Comparison of ENCODE assay signal across 1 fruit fly cellular context in genomic region chr2L:7039342-7039684, dm6.
TF ChIP-seq lines count a peak whose summit lies in the region.

No protein-coding gene starts in this region.

TF ChIP-seq in whole organism, embryonic, 481 proteins besides CTCF, POLR2A, EP300 and RAD21 (continued from another document and continues in another):
- no peak for TF ChIP-seq Dad (GFP tag; optimal IDR thresholded peaks at IDR 0.05; lab: Kevin White, UChicago)
- TF ChIP-seq CG16779 (GFP tag; IDR thresholded peaks at IDR 0.05; lab: Robert Waterston, UW) = no peak
- TF ChIP-seq knrl (GFP tag; IDR thresholded peaks at IDR 0.05; lab: Robert Waterston, UW; ENCODE audit: partially characterized antibody) = no peak
- peak; percentile 61 for TF ChIP-seq slbo (GFP tag; IDR thresholded peaks at IDR 0.05; lab: Robert Waterston, UW)
- TF ChIP-seq CG43689 (GFP tag; IDR thresholded peaks at IDR 0.05; lab: Robert Waterston, UW) = no peak
- peak; percentile 40 for TF ChIP-seq D19A (tag; optimal IDR thresholded peaks at IDR 0.05; lab: Kevin White, UChicago)
- TF ChIP-seq chif (GFP tag; optimal IDR thresholded peaks at IDR 0.05; lab: Kevin White, UChicago) = peak; percentile 56 to 64
- peak; percentile 79 for TF ChIP-seq tio (GFP tag; optimal IDR thresholded peaks at IDR 0.05; lab: Kevin White, UChicago)
- no peak for TF ChIP-seq abd-A (tag; optimal IDR thresholded peaks at IDR 0.05; lab: Kevin White, UChicago)
- peak; percentile 45 for TF ChIP-seq CG4820 (GFP tag; optimal IDR thresholded peaks at IDR 0.05; lab: Kevin White, UChicago)
- peak; percentile 44 for TF ChIP-seq CG8924 (tag; optimal IDR thresholded peaks at IDR 0.05; lab: Kevin White, UChicago)
- TF ChIP-seq lov (optimal IDR thresholded peaks at IDR 0.05; lab: Kevin White, UChicago) = no peak
- no peak for TF ChIP-seq lov (GFP tag; IDR thresholded peaks at IDR 0.05; lab: Robert Waterston, UW)
- peak; percentile 55 for TF ChIP-seq slp2 (GFP tag; optimal IDR thresholded peaks at IDR 0.05; lab: Kevin White, UChicago)
- no peak for TF ChIP-seq Elba2 (GFP tag; optimal IDR thresholded peaks at IDR 0.05; lab: Kevin White, UChicago)
- no peak for TF ChIP-seq CG10274 (GFP tag; optimal IDR thresholded peaks at IDR 0.05; lab: Kevin White, UChicago)
- peak; percentile 49 to 76 for TF ChIP-seq dpn (GFP tag; optimal IDR thresholded peaks at IDR 0.05; lab: Kevin White, UChicago)
- peak; percentile 62 for TF ChIP-seq CG8944 (GFP tag; optimal IDR thresholded peaks at IDR 0.05; lab: Kevin White, UChicago)
- no peak for TF ChIP-seq CG15073 (GFP tag; optimal IDR thresholded peaks at IDR 0.05; lab: Kevin White, UChicago)
- TF ChIP-seq CG14050 (GFP tag; IDR thresholded peaks at IDR 0.05; lab: Robert Waterston, UW) = 0 out of 3 replicates have a peak, but pooled peaks have one; percentile 11
- TF ChIP-seq hbn (GFP tag; IDR thresholded peaks at IDR 0.05; lab: Robert Waterston, UW; ENCODE audit: partially characterized antibody) = no peak
- peak; percentile 66 for TF ChIP-seq CG12236 (GFP tag; optimal IDR thresholded peaks at IDR 0.05; lab: Kevin White, UChicago)
- TF ChIP-seq Atf3 (GFP tag; optimal IDR thresholded peaks at IDR 0.05; lab: Kevin White, UChicago) = no peak
- TF ChIP-seq CG1832 (GFP tag; optimal IDR thresholded peaks at IDR 0.05; lab: Kevin White, UChicago) = no peak
- TF ChIP-seq CG18262 (tag; optimal IDR thresholded peaks at IDR 0.05; lab: Kevin White, UChicago) = peak; percentile 54
- TF ChIP-seq vfl (GFP tag; optimal IDR thresholded peaks at IDR 0.05; lab: Kevin White, UChicago) = no peak
- no peak for TF ChIP-seq fru (optimal IDR thresholded peaks at IDR 0.05; lab: Kevin White, UChicago)
- TF ChIP-seq nerfin-2 (GFP tag; IDR thresholded peaks at IDR 0.05; lab: Robert Waterston, UW; ENCODE audit: partially characterized antibody) = no peak
- TF ChIP-seq CG11093 (GFP tag; IDR thresholded peaks at IDR 0.05; lab: Robert Waterston, UW) = no peak
- peak; percentile 79 for TF ChIP-seq CG6689 (GFP tag; IDR thresholded peaks at IDR 0.05; lab: Robert Waterston, UW)
- TF ChIP-seq Stat92E (GFP tag; optimal IDR thresholded peaks at IDR 0.05; lab: Kevin White, UChicago) = no peak
- 0 out of 2 replicates have a peak, but pooled peaks have one; percentile 31 for TF ChIP-seq Awh (GFP tag; IDR thresholded peaks at IDR 0.05; lab: Robert Waterston, UW)
- no peak for TF ChIP-seq chinmo (GFP tag; IDR thresholded peaks at IDR 0.05; lab: Robert Waterston, UW; ENCODE audit: partially characterized antibody)
- TF ChIP-seq insv (GFP tag; optimal IDR thresholded peaks at IDR 0.05; lab: Kevin White, UChicago) = no peak
- TF ChIP-seq Mes4 (GFP tag; optimal IDR thresholded peaks at IDR 0.05; lab: Kevin White, UChicago) = no peak
- TF ChIP-seq ERR (GFP tag; optimal IDR thresholded peaks at IDR 0.05; lab: Kevin White, UChicago) = no peak
- no peak for TF ChIP-seq bbx (GFP tag; IDR thresholded peaks at IDR 0.05; lab: Robert Waterston, UW; ENCODE audit: partially characterized antibody)
- TF ChIP-seq CG9437 (GFP tag; optimal IDR thresholded peaks at IDR 0.05; lab: Kevin White, UChicago) = peak; percentile 41
- peak; percentile 28 for TF ChIP-seq dmrt11E (tag; optimal IDR thresholded peaks at IDR 0.05; lab: Kevin White, UChicago)
- TF ChIP-seq Ets65A (GFP tag; lab: Kevin White, UChicago) = peak; percentile 73
- TF ChIP-seq nom (GFP tag; optimal IDR thresholded peaks at IDR 0.05; lab: Kevin White, UChicago) = no peak
- TF ChIP-seq BEAF-32 (GFP tag; optimal IDR thresholded peaks at IDR 0.05; lab: Kevin White, UChicago) = no peak
- no peak for TF ChIP-seq CG30431 (GFP tag; optimal IDR thresholded peaks at IDR 0.05; lab: Kevin White, UChicago)
- peak; percentile 41 for TF ChIP-seq ewg (GFP tag; optimal IDR thresholded peaks at IDR 0.05; lab: Kevin White, UChicago)
- TF ChIP-seq al (GFP tag; IDR thresholded peaks at IDR 0.05; lab: Robert Waterston, UW) = 0 out of 2 replicates have a peak, but pooled peaks have one; percentile 16
- TF ChIP-seq Side (GFP tag; optimal IDR thresholded peaks at IDR 0.05; lab: Kevin White, UChicago) = peak; percentile 42
- no peak for TF ChIP-seq Dip2 (GFP tag; IDR thresholded peaks at IDR 0.05; lab: Robert Waterston, UW)
- TF ChIP-seq CG13296 (GFP tag; optimal IDR thresholded peaks at IDR 0.05; lab: Kevin White, UChicago) = peak; percentile 21
- TF ChIP-seq CG8765 (GFP tag; IDR thresholded peaks at IDR 0.05; lab: Robert Waterston, UW) = no peak
- no peak for TF ChIP-seq sqz (GFP tag; optimal IDR thresholded peaks at IDR 0.05; lab: Kevin White, UChicago)
- peak; percentile 44; the same call in 2 of the 3 replicates for TF ChIP-seq CG7357 (GFP tag; IDR thresholded peaks at IDR 0.05; lab: Robert Waterston, UW)
- no peak for TF ChIP-seq usp (GFP tag; optimal IDR thresholded peaks at IDR 0.05; lab: Kevin White, UChicago)
- TF ChIP-seq CG8388 (GFP tag; optimal IDR thresholded peaks at IDR 0.05; lab: Kevin White, UChicago) = peak; percentile 61
- TF ChIP-seq unc-4 (GFP tag; IDR thresholded peaks at IDR 0.05; lab: Robert Waterston, UW; ENCODE audit: partially characterized antibody) = no peak
- TF ChIP-seq Dek (tag; optimal IDR thresholded peaks at IDR 0.05; lab: Kevin White, UChicago) = peak; percentile 57
- peak; percentile 32 for TF ChIP-seq CG12659 (GFP tag; optimal IDR thresholded peaks at IDR 0.05; lab: Kevin White, UChicago)
- TF ChIP-seq MTF-1 (GFP tag; optimal IDR thresholded peaks at IDR 0.05; lab: Kevin White, UChicago; ENCODE audit: borderline replicate concordance) = no peak
- no peak for TF ChIP-seq CG7928 (GFP tag; optimal IDR thresholded peaks at IDR 0.05; lab: Kevin White, UChicago)
- TF ChIP-seq CG11695 (GFP tag; IDR thresholded peaks at IDR 0.05; lab: Robert Waterston, UW) = peak; percentile 76
- TF ChIP-seq CG3281 (GFP tag; optimal IDR thresholded peaks at IDR 0.05; lab: Kevin White, UChicago) = no peak
- peak; percentile 42 for TF ChIP-seq Hsf (GFP tag; optimal IDR thresholded peaks at IDR 0.05; lab: Kevin White, UChicago)
- TF ChIP-seq Jarid2 (GFP tag; optimal IDR thresholded peaks at IDR 0.05; lab: Kevin White, UChicago) = no peak
- peak; percentile 54 for TF ChIP-seq Med (GFP tag; lab: Kevin White, UChicago)
- TF ChIP-seq tna (GFP tag; IDR thresholded peaks at IDR 0.05; lab: Robert Waterston, UW; ENCODE audit: partially characterized antibody) = no peak
- TF ChIP-seq lilli (GFP tag; optimal IDR thresholded peaks at IDR 0.05; lab: Kevin White, UChicago) = peak; percentile 66
- TF ChIP-seq H15 (GFP tag; IDR thresholded peaks at IDR 0.05; lab: Robert Waterston, UW) = no peak; the same call in 2 of the 3 replicates
- TF ChIP-seq CG11085 (GFP tag; IDR thresholded peaks at IDR 0.05; lab: Robert Waterston, UW) = no peak
- TF ChIP-seq fd3F (GFP tag; optimal IDR thresholded peaks at IDR 0.05; lab: Kevin White, UChicago) = peak; percentile 7
- TF ChIP-seq Pdp1 (GFP tag; optimal IDR thresholded peaks at IDR 0.05; lab: Kevin White, UChicago) = peak in 1 of 2 experiments; percentile 39
- no peak for TF ChIP-seq CG13894 (tag; optimal IDR thresholded peaks at IDR 0.05; lab: Kevin White, UChicago)
- no peak for TF ChIP-seq CG34224 (GFP tag; IDR thresholded peaks at IDR 0.05; lab: Robert Waterston, UW; ENCODE audit: partially characterized antibody)
- no peak for TF ChIP-seq oc (tag; optimal IDR thresholded peaks at IDR 0.05; lab: Kevin White, UChicago)
- peak; percentile 69 for TF ChIP-seq dmrt99B (tag; optimal IDR thresholded peaks at IDR 0.05; lab: Kevin White, UChicago)
- peak; percentile 59 for TF ChIP-seq Hr3 (GFP tag; optimal IDR thresholded peaks at IDR 0.05; lab: Kevin White, UChicago)
- TF ChIP-seq ftz-f1 (GFP tag; optimal IDR thresholded peaks at IDR 0.05; lab: Kevin White, UChicago) = no peak
- TF ChIP-seq PHDP (tag; optimal IDR thresholded peaks at IDR 0.05; lab: Kevin White, UChicago) = peak; percentile 44
- no peak for TF ChIP-seq Kr (GFP tag; optimal IDR thresholded peaks at IDR 0.05; lab: Kevin White, UChicago)
- TF ChIP-seq Sry-β (GFP tag; optimal IDR thresholded peaks at IDR 0.05; lab: Kevin White, UChicago) = no peak
- TF ChIP-seq CHES-1-like (GFP tag; optimal IDR thresholded peaks at IDR 0.05; lab: Kevin White, UChicago) = no peak
- peak; percentile 28; the same call in 1 of the 2 replicates for TF ChIP-seq ranshi (GFP tag; IDR thresholded peaks at IDR 0.05; lab: Robert Waterston, UW)
- TF ChIP-seq ara (GFP tag; IDR thresholded peaks at IDR 0.05; lab: Robert Waterston, UW) = peak; percentile 63; the same call in 1 of the 2 replicates
- peak; percentile 51 for TF ChIP-seq jumu (GFP tag; optimal IDR thresholded peaks at IDR 0.05; lab: Kevin White, UChicago)
- peak; percentile 6 for TF ChIP-seq CG5180 (GFP tag; optimal IDR thresholded peaks at IDR 0.05; lab: Kevin White, UChicago)
- TF ChIP-seq Hmx (GFP tag; optimal IDR thresholded peaks at IDR 0.05; lab: Kevin White, UChicago) = peak; percentile 13
- no peak for TF ChIP-seq ro (GFP tag; IDR thresholded peaks at IDR 0.05; lab: Robert Waterston, UW)
- TF ChIP-seq gcm (GFP tag; optimal IDR thresholded peaks at IDR 0.05; lab: Kevin White, UChicago) = peak; percentile 12
- TF ChIP-seq Six4 (GFP tag; optimal IDR thresholded peaks at IDR 0.05; lab: Kevin White, UChicago) = no peak
- TF ChIP-seq mld (GFP tag; IDR thresholded peaks at IDR 0.05; lab: Robert Waterston, UW; ENCODE audit: partially characterized antibody) = no peak
- peak; percentile 44 for TF ChIP-seq CG13775 (GFP tag; optimal IDR thresholded peaks at IDR 0.05; lab: Kevin White, UChicago)
- TF ChIP-seq bigmax (GFP tag; optimal IDR thresholded peaks at IDR 0.05; lab: Kevin White, UChicago) = no peak
- no peak for TF ChIP-seq pita (GFP tag; optimal IDR thresholded peaks at IDR 0.05; lab: Kevin White, UChicago)
- peak; percentile 33 for TF ChIP-seq Bteb2 (GFP tag; optimal IDR thresholded peaks at IDR 0.05; lab: Kevin White, UChicago)
- TF ChIP-seq CG10543 (GFP tag; optimal IDR thresholded peaks at IDR 0.05; lab: Kevin White, UChicago) = no peak
- no peak for TF ChIP-seq CG1792 (GFP tag; optimal IDR thresholded peaks at IDR 0.05; lab: Kevin White, UChicago)
- peak; percentile 59 for TF ChIP-seq lab (GFP tag; optimal IDR thresholded peaks at IDR 0.05; lab: Kevin White, UChicago)
- no peak for TF ChIP-seq cato (GFP tag; optimal IDR thresholded peaks at IDR 0.05; lab: Kevin White, UChicago; ENCODE audit: borderline replicate concordance)
- TF ChIP-seq CG11723 (GFP tag; optimal IDR thresholded peaks at IDR 0.05; lab: Kevin White, UChicago) = peak; percentile 32
- no peak for TF ChIP-seq CG6791 (GFP tag; IDR thresholded peaks at IDR 0.05; lab: Robert Waterston, UW; ENCODE audit: partially characterized antibody)
- TF ChIP-seq CG4404 (GFP tag; IDR thresholded peaks at IDR 0.05; lab: Robert Waterston, UW) = no peak
- TF ChIP-seq mirr (GFP tag; optimal IDR thresholded peaks at IDR 0.05; lab: Kevin White, UChicago) = no peak
- TF ChIP-seq ac (GFP tag; optimal IDR thresholded peaks at IDR 0.05; lab: Kevin White, UChicago) = no peak
- TF ChIP-seq CG42726 (GFP tag; IDR thresholded peaks at IDR 0.05; lab: Robert Waterston, UW; ENCODE audit: partially characterized antibody) = no peak
- peak; percentile 75 for TF ChIP-seq Ptx1 (GFP tag; IDR thresholded peaks at IDR 0.05; lab: Robert Waterston, UW)
- TF ChIP-seq az2 (GFP tag; optimal IDR thresholded peaks at IDR 0.05; lab: Kevin White, UChicago) = peak; percentile 41
- TF ChIP-seq zf30C (GFP tag; optimal IDR thresholded peaks at IDR 0.05; lab: Kevin White, UChicago) = peak; percentile 67
- no peak for TF ChIP-seq repo (GFP tag; optimal IDR thresholded peaks at IDR 0.05; lab: Kevin White, UChicago)
- TF ChIP-seq ap (GFP tag; IDR thresholded peaks at IDR 0.05; lab: Robert Waterston, UW) = no peak
- no peak for TF ChIP-seq CG8290 (GFP tag; optimal IDR thresholded peaks at IDR 0.05; lab: Kevin White, UChicago)
- TF ChIP-seq CG8290 (tag; optimal IDR thresholded peaks at IDR 0.05; lab: Kevin White, UChicago) = no peak
- no peak for TF ChIP-seq salm (tag; optimal IDR thresholded peaks at IDR 0.05; lab: Kevin White, UChicago)
- no peak for TF ChIP-seq CG14667 (GFP tag; IDR thresholded peaks at IDR 0.05; lab: Robert Waterston, UW)
- TF ChIP-seq Dip3 (GFP tag; optimal IDR thresholded peaks at IDR 0.05; lab: Kevin White, UChicago) = peak; percentile 31
- peak; percentile 37 for TF ChIP-seq nmo (GFP tag; optimal IDR thresholded peaks at IDR 0.05; lab: Kevin White, UChicago)
- no peak for TF ChIP-seq pan (optimal IDR thresholded peaks at IDR 0.05; lab: Kevin White, UChicago)
- TF ChIP-seq pan (GFP tag; optimal IDR thresholded peaks at IDR 0.05 in 1 of 2, IDR thresholded peaks at IDR 0.05 in 1 of 2) = peak in 1 of 2 experiments; percentile 67
- peak; percentile 41; the same call in 1 of the 2 replicates for TF ChIP-seq ssp (GFP tag; IDR thresholded peaks at IDR 0.05; lab: Robert Waterston, UW)
- no peak for TF ChIP-seq CG10321 (GFP tag; IDR thresholded peaks at IDR 0.05; lab: Robert Waterston, UW)
- no peak for TF ChIP-seq dan (GFP tag; IDR thresholded peaks at IDR 0.05; lab: Robert Waterston, UW)
- TF ChIP-seq crol (GFP tag; IDR thresholded peaks at IDR 0.05; lab: Robert Waterston, UW) = no peak
- peak; percentile 51 for TF ChIP-seq esg (GFP tag; conservative IDR thresholded peaks at IDR 0.05; lab: Robert Waterston, UW)
- no peak for TF ChIP-seq emc (GFP tag; optimal IDR thresholded peaks at IDR 0.05; lab: Kevin White, UChicago)
- no peak for TF ChIP-seq gsb (GFP tag; IDR thresholded peaks at IDR 0.05; lab: Robert Waterston, UW)
- TF ChIP-seq Bgb (GFP tag; IDR thresholded peaks at IDR 0.05; lab: Robert Waterston, UW; ENCODE audit: partially characterized antibody) = no peak
- TF ChIP-seq Ada2b (GFP tag; IDR thresholded peaks at IDR 0.05; lab: Robert Waterston, UW) = peak; percentile 66
- TF ChIP-seq Camta (GFP tag; optimal IDR thresholded peaks at IDR 0.05; lab: Kevin White, UChicago) = peak; percentile 57
- no peak for TF ChIP-seq Taf1 (GFP tag; IDR thresholded peaks at IDR 0.05; lab: Robert Waterston, UW)
- TF ChIP-seq Eip74EF (GFP tag; optimal IDR thresholded peaks at IDR 0.05; lab: Kevin White, UChicago) = no peak
- TF ChIP-seq CG7987 (GFP tag; optimal IDR thresholded peaks at IDR 0.05; lab: Kevin White, UChicago) = no peak
- TF ChIP-seq CoRest (tag; optimal IDR thresholded peaks at IDR 0.05; lab: Kevin White, UChicago) = peak; percentile 49
- TF ChIP-seq CG30020 (tag; optimal IDR thresholded peaks at IDR 0.05; lab: Kevin White, UChicago) = no peak
- TF ChIP-seq CG6654 (GFP tag; optimal IDR thresholded peaks at IDR 0.05; lab: Kevin White, UChicago) = no peak
- TF ChIP-seq CG16815 (GFP tag; optimal IDR thresholded peaks at IDR 0.05; lab: Kevin White, UChicago) = no peak
- peak; percentile 5 for TF ChIP-seq p53 (GFP tag; optimal IDR thresholded peaks at IDR 0.05; lab: Kevin White, UChicago)
